Worm (Caenorhabditis elegans) whole organism, L3 larva: ENCODE results near the gene C11G10.1.

Experiments used
- R02D3.7 ChIP-seq: fragments of 150-350 bp; optimal IDR thresholded peaks from 2 replicates; lab custom pipeline; 2014; ENCODE audit warnings: missing biosample characterization, missing genetic modification characterization
- ZK546.5 ChIP-seq: sonication (generic microtip); optimal IDR thresholded peaks from 2 replicates; lab custom pipeline; 2017; ENCODE audit warnings: missing biosample characterization, missing genetic modification characterization
- ama-1 ChIP-seq: fragments of 150-350 bp; optimal IDR thresholded peaks from 2 replicates; lab custom pipeline; 2018
- ceh-16 ChIP-seq: sonication (generic microtip); optimal IDR thresholded peaks from 2 replicates; lab custom pipeline; 2017; ENCODE audit warnings: missing biosample characterization, missing genetic modification characterization
- ceh-28 ChIP-seq: fragments of 150-350 bp; optimal IDR thresholded peaks from 2 replicates; lab custom pipeline; 2014; ENCODE audit warnings: missing biosample characterization, missing genetic modification reagents, missing genetic modification characterization
- ceh-82 ChIP-seq: fragments of 150-350 bp; optimal IDR thresholded peaks from 2 replicates; lab custom pipeline; 2014; ENCODE audit warnings: missing biosample characterization, missing genetic modification characterization
- daf-12 ChIP-seq: fragments of 150-350 bp; optimal IDR thresholded peaks from 2 replicates; lab custom pipeline; 2014; ENCODE audit warnings: missing biosample characterization, missing genetic modification reagents, missing genetic modification characterization
- egl-27 ChIP-seq: sonication (generic microtip); optimal IDR thresholded peaks from 4 replicates; lab custom pipeline; 2017; ENCODE audit warnings: missing biosample characterization, missing genetic modification reagents, missing genetic modification characterization
- egl-5 ChIP-seq: fragments of 150-350 bp; optimal IDR thresholded peaks from 2 replicates; lab custom pipeline; 2017; ENCODE audit warnings: missing biosample characterization, missing genetic modification reagents, missing genetic modification characterization, inconsistent platforms
- elt-1 ChIP-seq: fragments of 150-350 bp; optimal IDR thresholded peaks from 2 replicates; lab custom pipeline; 2014; ENCODE audit warnings: missing biosample characterization, missing genetic modification characterization
- elt-2 ChIP-seq: sonication (generic microtip); optimal IDR thresholded peaks from 2 replicates; lab custom pipeline; 2016; ENCODE audit warnings: missing genetic modification reagents, mild to moderate bottlenecking, missing genetic modification characterization, missing compliant biosample characterization
- elt-3 ChIP-seq, 3 experiments: fragments of 150-350 bp in 1 of 3; sonication (generic microtip) in 2 of 3; optimal IDR thresholded peaks; 2 replicates in 2 of 3; 4 replicates in 1 of 3; lab custom pipeline; 2014 to 2017; ENCODE audit warnings: missing biosample characterization in 3 of 3, missing genetic modification characterization in 3 of 3
- eor-1 ChIP-seq, 2 experiments: fragments of 150-350 bp; optimal IDR thresholded peaks; 2 replicates each; lab custom pipeline; 2014 to 2018; ENCODE audit warnings: missing biosample characterization in 2 of 2, missing genetic modification characterization in 2 of 2
- fkh-10 ChIP-seq: sonication (generic microtip); optimal IDR thresholded peaks from 2 replicates; lab custom pipeline; 2017; ENCODE audit warnings: missing biosample characterization, missing genetic modification reagents, missing genetic modification characterization
- fos-1 ChIP-seq: fragments of 150-350 bp; optimal IDR thresholded peaks from 2 replicates; lab custom pipeline; 2014; ENCODE audit warnings: missing biosample characterization, missing genetic modification characterization
- hmg-11 ChIP-seq: sonication (generic microtip); optimal IDR thresholded peaks from 2 replicates; lab custom pipeline; 2016; ENCODE audit warnings: missing genetic modification characterization, missing compliant biosample characterization
- jun-1 ChIP-seq: fragments of 150-350 bp; optimal IDR thresholded peaks from 2 replicates; lab custom pipeline; 2014; ENCODE audit warnings: missing biosample characterization, missing genetic modification reagents, missing genetic modification characterization
- lin-15B ChIP-seq: fragments of 150-350 bp; optimal IDR thresholded peaks from 2 replicates; lab custom pipeline; 2014; ENCODE audit warnings: missing biosample characterization, missing genetic modification characterization
- lin-39 ChIP-seq: fragments of 150-350 bp; optimal IDR thresholded peaks from 2 replicates; lab custom pipeline; 2018; ENCODE audit warnings: missing biosample characterization, missing genetic modification reagents, missing genetic modification characterization
- lsy-12 ChIP-seq: sonication (generic microtip); optimal IDR thresholded peaks from 2 replicates; lab custom pipeline; 2016; ENCODE audit warnings: mild to moderate bottlenecking, missing genetic modification characterization, missing compliant biosample characterization
- mdl-1 ChIP-seq: fragments of 150-350 bp; optimal IDR thresholded peaks from 2 replicates; lab custom pipeline; 2014; ENCODE audit warnings: missing biosample characterization, missing genetic modification characterization
- nfya-1 ChIP-seq: sonication (generic microtip); optimal IDR thresholded peaks from 2 replicates; lab custom pipeline; 2017; ENCODE audit warnings: missing genetic modification characterization, mild to moderate bottlenecking, missing compliant biosample characterization, antibody characterized with exemption, moderate library complexity; ENCODE audit not compliant: insufficient read depth
- nhr-11 ChIP-seq: fragments of 150-350 bp; optimal IDR thresholded peaks from 2 replicates; lab custom pipeline; 2014; ENCODE audit warnings: missing biosample characterization, missing genetic modification characterization
- nhr-12 ChIP-seq: fragments of 150-350 bp; optimal IDR thresholded peaks from 2 replicates; lab custom pipeline; 2014; ENCODE audit warnings: missing biosample characterization, missing genetic modification characterization
- nhr-25 ChIP-seq: sonication (generic microtip); optimal IDR thresholded peaks from 2 replicates; lab custom pipeline; 2017; ENCODE audit warnings: missing biosample characterization, missing genetic modification characterization
- nhr-28 ChIP-seq: fragments of 150-350 bp; optimal IDR thresholded peaks from 2 replicates; lab custom pipeline; 2014; ENCODE audit warnings: missing biosample characterization, missing genetic modification characterization
- nhr-43 ChIP-seq: sonication (generic microtip); optimal IDR thresholded peaks from 2 replicates; lab custom pipeline; 2016; ENCODE audit warnings: mild to moderate bottlenecking, missing genetic modification characterization, missing compliant biosample characterization; ENCODE audit not compliant: poor library complexity, severe bottlenecking
- nhr-67 ChIP-seq: fragments of 150-350 bp; optimal IDR thresholded peaks from 2 replicates; lab custom pipeline; 2014; ENCODE audit warnings: missing biosample characterization, missing genetic modification characterization
- nhr-76 ChIP-seq: fragments of 150-350 bp; sonication (generic microtip); optimal IDR thresholded peaks from 5 replicates; lab custom pipeline; 2014; ENCODE audit warnings: missing biosample characterization, missing genetic modification characterization
- nhr-77 ChIP-seq: fragments of 150-350 bp; optimal IDR thresholded peaks from 2 replicates; lab custom pipeline; 2014; ENCODE audit warnings: missing biosample characterization, missing genetic modification characterization
- pha-4 ChIP-seq: fragments of 150-350 bp; optimal IDR thresholded peaks from 2 replicates; lab custom pipeline; 2014; ENCODE audit warnings: missing biosample characterization, missing genetic modification reagents, missing genetic modification characterization
- pqm-1 ChIP-seq: fragments of 150-350 bp; optimal IDR thresholded peaks from 2 replicates; lab custom pipeline; 2017; ENCODE audit warnings: missing biosample characterization, missing genetic modification characterization, inconsistent platforms
- sea-2 ChIP-seq: fragments of 150-350 bp; sonication (generic microtip); optimal IDR thresholded peaks from 4 replicates; lab custom pipeline; 2014; ENCODE audit warnings: missing biosample characterization, missing genetic modification reagents, missing genetic modification characterization
- skn-1 ChIP-seq: fragments of 150-350 bp; optimal IDR thresholded peaks from 2 replicates; lab custom pipeline; 2014; ENCODE audit warnings: missing biosample characterization, missing genetic modification characterization
- snpc-4 ChIP-seq: fragments of 150-350 bp; optimal IDR thresholded peaks from 2 replicates; lab custom pipeline; 2014; ENCODE audit warnings: missing biosample characterization, missing genetic modification characterization
- tbx-2 ChIP-seq: sonication (generic microtip); optimal IDR thresholded peaks from 2 replicates; lab custom pipeline; 2016; ENCODE audit warnings: mild to moderate bottlenecking, missing genetic modification characterization, missing compliant biosample characterization
- unc-39 ChIP-seq: sonication (generic microtip); optimal IDR thresholded peaks from 4 replicates; lab custom pipeline; 2017; ENCODE audit warnings: missing biosample characterization, missing genetic modification characterization
- unc-62 ChIP-seq: fragments of 150-350 bp; sonication (generic microtip); optimal IDR thresholded peaks from 4 replicates; lab custom pipeline; 2014; ENCODE audit warnings: missing biosample characterization, missing genetic modification reagents, missing genetic modification characterization
- zag-1 ChIP-seq: fragments of 150-350 bp; optimal IDR thresholded peaks from 2 replicates; lab custom pipeline; 2014; ENCODE audit warnings: missing biosample characterization, missing genetic modification characterization
- ztf-11 ChIP-seq: fragments of 150-350 bp; optimal IDR thresholded peaks from 2 replicates; lab custom pipeline; 2014; ENCODE audit warnings: missing biosample characterization, missing genetic modification characterization
- ztf-4 ChIP-seq: fragments of 150-350 bp; optimal IDR thresholded peaks from 2 replicates; lab custom pipeline; 2014; ENCODE audit warnings: missing biosample characterization, missing genetic modification characterization

C11G10.1 gene

ce11 chrX:15199052-15199451 is 40.5 kb upstream of the C11G10.1 start, which contains the start of gene snt-7:
Gene snt-7 (minus strand): TSS chrX:15199152.
- no peak for TF ChIP-seq elt-1 (tag; lab: Kevin White, UChicago)
- no peak for TF ChIP-seq nhr-76 (tag; lab: Kevin White, UChicago)
- TF ChIP-seq pqm-1 (tag; lab: Kevin White, UChicago): no peak
- no peak for TF ChIP-seq nhr-43
- TF ChIP-seq pha-4 (tag; lab: Kevin White, UChicago): no peak
- no peak for TF ChIP-seq nhr-28 (tag; lab: Kevin White, UChicago)
- TF ChIP-seq egl-27 (tag; lab: Kevin White, UChicago): no peak
- no peak for TF ChIP-seq eor-1 (tag; optimal IDR thresholded peaks at IDR 0.05; lab: Kevin White, UChicago)
- TF ChIP-seq ceh-16: no peak

DNA sequence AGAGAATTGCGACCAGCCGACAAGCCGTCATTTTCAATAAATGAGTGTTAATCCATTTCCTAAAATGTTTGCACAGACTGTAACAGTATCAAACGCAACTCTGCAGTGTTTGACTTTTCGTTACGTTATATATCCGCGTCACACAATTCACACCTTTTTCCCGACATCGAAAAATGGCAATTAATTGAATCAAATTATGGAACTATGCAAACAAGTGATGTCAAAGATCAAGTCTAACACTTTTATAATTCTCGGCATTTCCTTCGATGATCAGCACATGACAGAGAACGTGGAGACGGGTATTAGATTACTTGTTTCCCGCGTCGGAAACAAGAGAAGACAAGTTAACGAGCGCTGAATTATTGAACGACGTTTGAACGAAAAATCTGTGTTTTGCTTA is 35.7 kb upstream of the C11G10.1 start, which contains the start of gene phat-6:
Gene phat-6, minus strand, starts transcription at position 101 of the 400 bp plus-strand sequence.
- no peak for TF ChIP-seq lsy-12 (tag; lab: Kevin White, UChicago)
- no peak for TF ChIP-seq R02D3.7 (tag; lab: Kevin White, UChicago)
- TF ChIP-seq nhr-25: no peak
- no peak for TF ChIP-seq ceh-28 (tag; lab: Kevin White, UChicago)
- no peak for TF ChIP-seq elt-2 (tag; lab: Kevin White, UChicago)
- TF ChIP-seq ztf-11 (tag; lab: Kevin White, UChicago): no peak

DNA sequence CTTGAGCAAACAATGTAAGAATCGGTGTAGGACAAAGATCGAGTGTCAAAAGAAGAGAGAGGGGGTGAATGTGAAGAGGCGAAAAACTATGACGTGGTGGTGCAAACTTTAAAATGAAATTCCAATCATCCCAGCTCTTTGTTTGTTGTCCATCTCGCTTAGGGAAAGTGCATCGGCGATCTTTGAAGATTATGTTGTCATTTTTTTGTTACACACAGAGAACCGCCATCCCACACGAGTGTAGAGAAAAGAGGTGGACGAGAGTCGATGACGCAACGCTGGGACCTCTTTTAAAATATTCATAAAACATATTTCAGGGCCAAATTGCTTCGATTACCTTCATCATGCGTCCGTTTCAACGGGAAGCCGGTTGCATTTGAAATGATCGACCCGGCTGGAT is 32.8 kb upstream of the C11G10.1 start:
- TF ChIP-seq lin-39 (tag; lab: Kevin White, UChicago) (peak; percentile 50), pha-4 (tag; lab: Kevin White, UChicago) (peak; percentile 16), unc-62 (GFP tag; lab: Kevin White, UChicago) (no peak)

ce11 chrX:15189823-15190222 is 31.3 kb upstream of the C11G10.1 start, which contains the start of gene T10B10.4:
Gene T10B10.4 (plus strand): TSS chrX:15190123.
- TF ChIP-seq lin-15B (tag; lab: Kevin White, UChicago): no peak
- peak; percentile 32 for TF ChIP-seq lin-39 (tag; lab: Kevin White, UChicago)

DNA sequence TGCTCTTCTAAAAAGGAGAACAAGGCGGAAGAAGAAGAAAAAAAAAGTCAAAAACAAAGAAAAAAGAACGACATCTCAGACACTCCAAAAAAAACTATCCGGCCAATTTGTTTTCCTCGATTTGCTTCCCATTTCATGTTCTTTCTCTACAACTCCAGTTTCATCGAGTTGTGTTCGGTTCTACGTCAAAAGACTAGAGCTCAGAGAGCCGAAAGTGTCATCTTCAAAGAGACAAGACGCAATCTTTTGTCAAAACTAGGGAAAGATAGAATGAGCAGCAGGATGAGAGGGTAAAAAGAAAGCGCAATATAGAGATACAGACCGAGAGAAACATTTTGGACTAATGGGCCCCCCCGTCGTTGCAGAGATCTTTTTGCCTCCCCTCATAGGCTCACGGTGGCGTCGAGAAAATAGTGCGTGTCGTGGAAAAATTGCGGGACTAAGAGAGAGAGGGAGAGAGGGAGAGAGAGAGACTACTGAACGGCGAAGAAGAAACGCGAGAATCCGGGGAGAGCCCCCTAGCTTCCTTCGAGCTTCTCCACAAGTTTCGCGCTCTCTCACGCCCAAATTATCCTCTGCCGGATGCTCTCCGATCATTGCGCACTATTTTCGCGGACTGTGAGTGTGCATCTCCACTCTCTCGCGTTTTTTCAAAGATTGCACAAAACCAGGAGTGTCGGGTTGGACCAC is 30.6 kb upstream of the C11G10.1 start:
- TF ChIP-seq lin-39 (tag; lab: Kevin White, UChicago) (peak; percentile 92), fos-1 (tag; lab: Kevin White, UChicago) (no peak), nhr-28 (tag; lab: Kevin White, UChicago) (no peak), ZK546.5 (tag; lab: Kevin White, UChicago) (no peak), ztf-11 (tag; lab: Kevin White, UChicago) (no peak), unc-39 (tag; lab: Kevin White, UChicago) (no peak), eor-1 (tag; optimal IDR thresholded peaks at IDR 0.05; lab: Kevin White, UChicago) (no peak), pqm-1 (tag; lab: Kevin White, UChicago) (no peak), nhr-11 (no peak), pha-4 (tag; lab: Kevin White, UChicago) (peak; percentile 16), elt-2 (tag; lab: Kevin White, UChicago) (no peak), nhr-25 (no peak), nfya-1 (tag; lab: Kevin White, UChicago) (peak; percentile 85), elt-3 (tag; optimal IDR thresholded peaks at IDR 0.05; lab: Kevin White, UChicago) (no peak), R02D3.7 (tag; lab: Kevin White, UChicago) (no peak), ceh-16 (no peak), snpc-4 (tag; lab: Kevin White, UChicago) (peak; percentile 69), nhr-77 (no peak), nhr-67 (tag; lab: Kevin White, UChicago) (no peak), nhr-12 (tag; lab: Kevin White, UChicago) (no peak), ztf-4 (no peak), lsy-12 (tag; lab: Kevin White, UChicago) (no peak), hmg-11 (peak; percentile 64), zag-1 (tag; lab: Kevin White, UChicago) (no peak), daf-12 (tag; lab: Kevin White, UChicago) (no peak), ceh-28 (tag; lab: Kevin White, UChicago) (peak; percentile 4), ama-1 (lab: Kevin White, UChicago) (no peak), fkh-10 (GFP tag; lab: Kevin White, UChicago) (peak; percentile 63), egl-5 (tag; lab: Kevin White, UChicago) (peak; percentile 73), elt-1 (tag; lab: Kevin White, UChicago) (peak; percentile 37), lin-15B (tag; lab: Kevin White, UChicago) (peak; percentile 14), sea-2 (GFP tag; lab: Kevin White, UChicago) (no peak), mdl-1 (tag; lab: Kevin White, UChicago) (no peak), nhr-76 (tag; lab: Kevin White, UChicago) (no peak), egl-27 (tag; lab: Kevin White, UChicago) (no peak), tbx-2 (tag; lab: Kevin White, UChicago) (peak; percentile 66), jun-1 (no peak), unc-62 (GFP tag; lab: Kevin White, UChicago) (peak; percentile 72), skn-1 (tag; lab: Kevin White, UChicago) (no peak), ceh-82 (tag; lab: Kevin White, UChicago) (no peak)
